Fruit fly (Drosophila melanogaster) ovary, adult (tissue): ENCODE measurements around the gene mirr.

Source experiments
- CG17801 ChIP-seq: fragments of 200-800 bp; optimal IDR thresholded peaks from 2 replicates; lab custom pipeline; 2019; ENCODE audit warnings: missing biosample characterization, mild to moderate bottlenecking, missing genetic modification characterization, moderate library complexity; ENCODE audit not compliant: partially characterized antibody

mirr gene

dm6 chr3L:12675251-12675860 lies 18.1 kb upstream of the mirr start:
- no peak for TF ChIP-seq CG17801

- TF ChIP-seq CG17801: no peak
Observed at dm6 chr3L:12675864-12676263, 17.6 kb upstream of the mirr start.

- no peak for TF ChIP-seq CG17801
Observed at dm6 chr3L:12677367-12677946, 16.0 kb upstream of the mirr start.

DNA sequence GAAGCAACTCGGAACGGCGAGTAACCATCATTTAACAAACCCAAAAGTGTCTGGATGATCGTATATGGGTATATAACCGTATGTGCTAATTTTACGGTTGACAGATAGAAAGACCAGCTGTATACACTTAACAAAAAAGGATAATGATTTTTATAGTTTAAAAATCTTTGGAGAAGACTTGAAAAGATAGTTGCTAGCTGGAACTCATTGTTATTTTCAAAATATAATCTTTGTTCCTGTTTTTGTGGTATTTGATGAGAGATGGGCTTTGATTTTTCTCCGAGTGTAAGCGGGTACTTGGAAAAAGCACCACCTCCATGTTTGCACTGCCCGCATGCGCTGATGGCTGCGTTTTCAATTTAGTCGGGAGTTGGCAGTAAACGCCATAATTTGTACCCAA lies 15.5 kb upstream of the mirr start:
- no peak for TF ChIP-seq CG17801

DNA sequence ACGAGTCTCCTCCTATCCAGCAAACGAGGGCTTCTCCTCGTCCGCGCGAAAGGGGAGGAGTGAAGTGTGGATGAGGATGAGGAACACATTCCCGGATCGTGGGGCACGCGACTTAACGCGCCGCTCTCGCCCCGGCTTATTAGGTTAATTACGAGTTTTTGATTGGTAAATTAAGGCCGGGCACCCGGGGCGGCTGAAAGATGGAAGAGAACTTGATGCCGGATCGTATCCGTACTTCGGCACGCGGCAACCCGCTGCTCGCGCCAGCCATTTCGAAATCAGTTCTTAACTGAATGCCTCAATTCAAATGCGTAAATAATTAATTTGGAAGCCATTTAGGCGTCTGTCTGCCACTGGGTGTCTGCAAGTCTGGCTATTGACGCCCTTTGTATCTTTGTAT lies 15.1 kb upstream of the mirr start:
- no peak for TF ChIP-seq CG17801

dm6 chr3L:12679260-12679659 lies 14.2 kb upstream of the mirr start:
- no peak for TF ChIP-seq CG17801

DNA sequence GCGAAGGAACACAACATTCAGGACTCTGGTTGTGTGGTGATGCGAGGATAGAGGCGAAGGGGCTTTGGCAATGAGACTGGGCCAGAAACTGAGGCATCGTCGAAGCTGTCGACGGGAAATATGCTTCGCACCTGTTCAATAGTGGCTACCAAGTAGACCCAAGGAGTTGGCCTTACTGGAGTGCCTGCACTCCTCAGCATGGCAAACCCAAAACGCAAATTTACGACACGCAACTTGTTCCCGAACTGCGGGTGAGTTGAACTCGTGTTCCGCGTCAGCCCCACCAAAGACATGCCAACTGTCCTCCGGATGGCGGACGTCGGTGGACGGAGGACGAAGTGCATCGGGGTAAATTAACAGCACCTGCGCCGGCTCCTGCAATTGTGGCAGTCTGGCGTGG lies 13.0 kb upstream of the mirr start:
- TF ChIP-seq CG17801: no peak

DNA sequence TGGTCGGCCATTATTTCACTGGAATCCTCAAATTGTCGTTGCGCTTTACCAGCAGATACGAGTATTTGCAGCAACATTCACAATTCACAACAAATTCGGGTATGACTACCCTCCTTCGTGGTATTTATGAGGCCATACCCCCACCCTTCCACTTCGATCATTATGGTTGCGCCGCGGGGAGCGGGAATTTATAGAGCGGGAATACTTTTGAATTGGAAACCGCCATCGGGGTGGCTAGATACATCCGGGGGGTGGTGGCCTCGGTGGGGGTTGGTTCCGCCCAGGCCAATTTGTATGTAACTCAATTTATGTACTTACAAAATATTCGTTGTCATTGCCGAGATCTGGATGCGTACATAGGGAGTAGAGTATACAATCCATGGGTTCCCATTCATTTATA lies 12.1 kb upstream of the mirr start:
- no peak for TF ChIP-seq CG17801

DNA sequence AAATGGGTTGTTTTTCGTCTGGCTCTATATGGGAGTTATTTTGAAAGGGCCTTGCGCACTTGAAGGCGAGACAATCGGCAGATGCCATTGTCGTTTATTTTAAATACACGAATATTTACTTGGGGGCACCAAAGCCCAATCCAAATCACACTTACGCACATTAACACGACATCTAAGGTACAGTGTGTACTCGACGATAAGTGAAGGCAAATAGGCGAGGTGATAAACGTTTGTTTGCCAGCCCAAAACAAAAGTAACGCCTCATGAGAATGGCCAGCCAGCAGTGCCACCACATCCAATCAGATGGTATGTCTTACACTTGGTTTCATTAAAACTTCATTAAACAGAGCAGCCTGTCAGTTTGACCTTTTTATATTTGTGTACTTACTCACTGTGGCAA lies 8.7 kb upstream of the mirr start:
- TF ChIP-seq CG17801: no peak

dm6 chr3L:12686125-12686524 lies 7.3 kb upstream of the mirr start:
- TF ChIP-seq CG17801: no peak

DNA sequence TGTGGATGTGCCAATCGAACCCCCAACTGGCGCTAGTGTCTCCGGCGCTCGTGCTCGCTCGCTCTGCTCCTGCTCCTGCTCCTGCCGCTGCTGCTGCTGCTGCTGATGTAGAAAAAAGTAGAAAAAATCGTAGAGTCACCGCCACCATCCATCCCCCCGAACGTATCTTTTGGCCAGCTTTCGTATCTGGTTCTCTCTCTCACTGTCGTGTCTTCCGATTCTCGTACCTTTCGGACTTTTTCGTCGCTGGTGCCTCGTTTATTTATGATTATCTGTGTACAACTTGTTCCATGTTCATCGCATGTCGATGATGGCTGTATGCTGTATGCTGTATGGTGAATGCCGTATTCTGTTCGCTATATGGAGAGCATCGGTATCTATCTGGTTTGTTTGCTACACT lies 4.7 kb upstream of the mirr start:
- no peak for TF ChIP-seq CG17801

dm6 chr3L:12690337-12691171 lies 2.9 kb upstream of the mirr start:
- TF ChIP-seq CG17801: no peak

DNA sequence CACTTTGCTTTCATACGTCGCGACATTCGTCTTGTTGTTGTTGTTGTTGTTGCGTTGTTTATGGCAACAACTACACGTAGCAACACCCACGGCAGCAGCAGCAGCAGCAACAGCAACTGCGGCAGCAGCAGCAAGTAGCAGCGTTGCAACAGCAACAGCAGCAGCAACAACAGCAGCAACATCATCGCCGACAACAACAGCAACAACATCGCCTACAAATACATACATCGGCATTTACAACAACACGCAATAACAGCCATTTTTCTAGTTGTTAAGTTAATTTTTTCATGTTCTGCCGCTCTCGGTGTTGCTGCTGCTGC lies 918 bp upstream of the mirr start:
- TF ChIP-seq CG17801: no peak

DNA sequence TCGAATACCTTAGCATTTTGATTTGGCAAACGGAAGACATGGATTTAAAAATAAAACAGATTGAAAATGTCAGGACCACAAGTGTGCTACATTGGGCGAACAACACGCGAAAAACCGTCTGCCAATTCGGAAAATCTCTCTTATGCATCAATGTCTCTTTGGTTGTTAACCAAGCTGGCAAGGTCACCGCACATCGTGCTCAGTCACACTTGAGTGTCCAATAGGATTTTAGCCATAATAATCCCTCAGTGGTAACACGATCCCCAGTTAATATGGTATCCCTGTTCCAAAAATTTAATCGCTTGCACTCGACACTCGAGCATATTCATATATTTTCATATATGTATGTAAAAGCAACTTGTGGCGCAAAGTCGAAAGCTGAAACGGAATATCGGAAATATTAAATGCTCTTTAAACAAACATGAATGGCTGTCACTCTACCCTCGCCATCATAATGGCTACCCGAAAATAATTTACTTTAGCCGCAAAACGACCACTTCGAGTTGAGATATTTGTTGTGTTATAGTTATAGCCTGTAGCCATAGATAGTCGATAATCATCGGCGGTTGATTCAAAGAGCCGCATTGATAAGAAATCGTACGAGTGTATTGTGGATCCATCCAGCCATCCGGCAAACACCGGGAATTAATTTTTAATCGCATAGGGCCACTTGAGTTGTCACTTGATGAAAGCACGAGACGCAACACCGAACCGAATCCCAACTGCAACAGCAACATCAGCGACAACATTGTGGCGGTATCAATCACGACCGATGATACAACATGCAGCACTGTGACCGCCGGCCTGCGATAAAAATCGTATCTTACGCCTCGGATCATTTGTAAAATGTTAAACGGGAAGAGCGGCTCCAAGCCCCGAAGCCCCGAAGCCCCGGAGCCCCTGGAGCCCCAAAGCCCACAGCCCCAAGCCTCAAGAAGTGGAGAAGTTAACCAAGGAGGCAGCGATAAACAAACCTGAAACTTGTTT lies 1.4 kb downstream of the mirr start:
- no peak for TF ChIP-seq CG17801

dm6 chr3L:12695695-12696094 lies 2.3 kb downstream of the mirr start:
- TF ChIP-seq CG17801: no peak

DNA sequence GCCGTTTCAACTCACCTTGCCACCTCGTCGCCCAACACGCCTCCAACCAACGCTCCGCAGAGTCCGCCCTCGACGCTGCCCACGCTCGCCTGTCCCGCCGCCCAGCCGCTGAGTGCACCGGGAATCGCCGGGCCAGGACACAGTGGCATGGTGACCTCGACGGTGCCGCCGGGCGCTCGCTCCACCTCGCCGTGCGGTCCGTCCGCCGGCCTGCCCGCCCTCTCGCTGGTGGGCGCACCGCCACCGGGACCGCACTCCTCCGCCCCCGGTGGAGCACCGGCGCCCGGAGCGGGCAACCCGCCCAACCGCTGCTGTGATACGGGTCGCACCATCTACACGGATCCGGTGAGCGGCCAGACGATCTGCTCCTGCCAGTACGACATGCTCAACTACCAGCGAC lies 3.1 kb downstream of the mirr start:
- TF ChIP-seq CG17801: no peak

DNA sequence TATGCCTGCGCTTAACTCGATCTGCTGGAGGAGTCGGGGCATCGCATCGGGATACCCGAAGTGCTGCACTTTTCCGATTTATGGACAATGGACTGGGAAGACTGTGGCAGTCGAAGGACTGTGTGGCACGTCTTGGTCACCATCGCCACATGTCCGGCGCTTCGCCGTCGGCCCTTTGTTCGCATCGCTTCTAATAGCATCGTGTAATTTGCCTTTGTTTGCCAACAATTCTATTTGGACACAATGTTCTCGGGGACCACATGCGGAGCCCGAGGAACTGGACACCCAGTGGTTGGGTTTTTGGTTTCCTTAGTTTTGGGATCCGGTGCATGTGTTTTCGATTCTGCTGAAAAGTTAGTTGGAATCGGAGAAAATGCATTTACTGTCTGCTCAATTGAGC lies 4.1 kb downstream of the mirr start:
- no peak for TF ChIP-seq CG17801
